Fruit fly (Drosophila melanogaster) whole organism, adult: ENCODE results near the gene Prim2.
A peak's percentile ranks its signal among the peaks of the same experiment; 100 is the strongest.

Experiments used
- CG11617 ChIP-seq: fragments of 200-800 bp; sonication (Bioruptor generic); optimal IDR thresholded peaks from 2 replicates; lab custom pipeline; 2017; ENCODE audit warnings: mild to moderate bottlenecking, missing biosample characterization, missing genetic modification reagents, missing genetic modification characterization
- CG12768 ChIP-seq: fragments of 200-800 bp; sonication (Bioruptor generic); optimal IDR thresholded peaks from 2 replicates; lab custom pipeline; 2017; ENCODE audit warnings: missing biosample characterization, missing genetic modification characterization, mild to moderate bottlenecking, moderate library complexity, missing genetic modification reagents
- CG14711 ChIP-seq: fragments of 200-800 bp; sonication (Bioruptor generic); optimal IDR thresholded peaks from 2 replicates; lab custom pipeline; 2018; ENCODE audit warnings: missing biosample characterization, mild to moderate bottlenecking, missing genetic modification characterization, moderate library complexity
- CG1620 ChIP-seq: fragments of 200-800 bp; sonication (Bioruptor generic); optimal IDR thresholded peaks from 2 replicates; lab custom pipeline; 2016; ENCODE audit warnings: missing biosample characterization, missing genetic modification characterization
- CG33017 ChIP-seq: fragments of 200-800 bp; sonication (Bioruptor generic); optimal IDR thresholded peaks from 2 replicates; lab custom pipeline; 2018; ENCODE audit warnings: missing biosample characterization, mild to moderate bottlenecking, missing genetic modification characterization, moderate library complexity
- CG5204 ChIP-seq: fragments of 200-800 bp; sonication (Bioruptor generic); optimal IDR thresholded peaks from 2 replicates; lab custom pipeline; 2016; ENCODE audit warnings: missing biosample characterization, missing genetic modification characterization
- CG7045 ChIP-seq: fragments of 200-800 bp; sonication (Bioruptor generic); optimal IDR thresholded peaks from 2 replicates; lab custom pipeline; 2017; ENCODE audit warnings: missing biosample characterization, mild to moderate bottlenecking, missing genetic modification characterization
- CG7101 ChIP-seq: fragments of 200-800 bp; sonication (Bioruptor generic); optimal IDR thresholded peaks from 2 replicates; lab custom pipeline; 2018; ENCODE audit warnings: missing biosample characterization, mild to moderate bottlenecking, missing genetic modification characterization, moderate library complexity
- Clk ChIP-seq: fragments of 200-800 bp; sonication (Bioruptor generic); optimal IDR thresholded peaks from 2 replicates; lab custom pipeline; 2017; ENCODE audit warnings: missing biosample characterization, missing genetic modification characterization
- Crg-1 ChIP-seq: fragments of 200-800 bp; sonication (Bioruptor generic); optimal IDR thresholded peaks from 2 replicates; lab custom pipeline; 2016; ENCODE audit warnings: missing biosample characterization, missing genetic modification characterization
- Hr96 ChIP-seq: fragments of 200-800 bp; sonication (Bioruptor generic); optimal IDR thresholded peaks from 2 replicates; lab custom pipeline; 2016; ENCODE audit warnings: missing biosample characterization, missing genetic modification characterization
- Mnt ChIP-seq: fragments of 200-800 bp; sonication (Bioruptor generic); optimal IDR thresholded peaks from 2 replicates; lab custom pipeline; 2016; ENCODE audit warnings: missing biosample characterization, mild to moderate bottlenecking, missing genetic modification characterization
- bab1 ChIP-seq: fragments of 200-800 bp; sonication (Bioruptor generic); optimal IDR thresholded peaks from 3 replicates; lab custom pipeline; 2019; ENCODE audit warnings: missing biosample characterization, mild to moderate bottlenecking, missing genetic modification characterization, moderate library complexity
- cic ChIP-seq: fragments of 200-800 bp; sonication (Bioruptor generic); optimal IDR thresholded peaks from 2 replicates; lab custom pipeline; 2017; ENCODE audit warnings: missing biosample characterization, mild to moderate bottlenecking, missing genetic modification characterization, moderate library complexity
- cnc ChIP-seq, 2 experiments: fragments of >200 bp; optimal IDR thresholded peaks; 2 replicates each; lab custom pipeline; 2017
- kay ChIP-seq: fragments of 200-800 bp; sonication (Bioruptor generic); peaks from one replicate; lab custom pipeline; 2016; ENCODE audit warnings: missing biosample characterization, missing genetic modification characterization, borderline replicate concordance
- ovo ChIP-seq: fragments of 200-800 bp; sonication (Bioruptor generic); optimal IDR thresholded peaks from 2 replicates; lab custom pipeline; 2016; ENCODE audit warnings: missing biosample characterization, missing genetic modification characterization
- pad ChIP-seq: fragments of 200-800 bp; sonication (Bioruptor generic); optimal IDR thresholded peaks from 3 replicates; lab custom pipeline; 2017; ENCODE audit warnings: missing biosample characterization, missing genetic modification characterization, mild to moderate bottlenecking, moderate library complexity, missing genetic modification reagents
- tj ChIP-seq: fragments of 200-800 bp; sonication (Bioruptor generic); optimal IDR thresholded peaks from 3 replicates; lab custom pipeline; 2017; ENCODE audit warnings: missing biosample characterization, mild to moderate bottlenecking, missing genetic modification characterization, moderate library complexity
- toe ChIP-seq: fragments of 200-800 bp; sonication (Bioruptor generic); optimal IDR thresholded peaks from 2 replicates; lab custom pipeline; 2016; ENCODE audit warnings: missing biosample characterization, missing genetic modification characterization

Prim2 gene

DNA sequence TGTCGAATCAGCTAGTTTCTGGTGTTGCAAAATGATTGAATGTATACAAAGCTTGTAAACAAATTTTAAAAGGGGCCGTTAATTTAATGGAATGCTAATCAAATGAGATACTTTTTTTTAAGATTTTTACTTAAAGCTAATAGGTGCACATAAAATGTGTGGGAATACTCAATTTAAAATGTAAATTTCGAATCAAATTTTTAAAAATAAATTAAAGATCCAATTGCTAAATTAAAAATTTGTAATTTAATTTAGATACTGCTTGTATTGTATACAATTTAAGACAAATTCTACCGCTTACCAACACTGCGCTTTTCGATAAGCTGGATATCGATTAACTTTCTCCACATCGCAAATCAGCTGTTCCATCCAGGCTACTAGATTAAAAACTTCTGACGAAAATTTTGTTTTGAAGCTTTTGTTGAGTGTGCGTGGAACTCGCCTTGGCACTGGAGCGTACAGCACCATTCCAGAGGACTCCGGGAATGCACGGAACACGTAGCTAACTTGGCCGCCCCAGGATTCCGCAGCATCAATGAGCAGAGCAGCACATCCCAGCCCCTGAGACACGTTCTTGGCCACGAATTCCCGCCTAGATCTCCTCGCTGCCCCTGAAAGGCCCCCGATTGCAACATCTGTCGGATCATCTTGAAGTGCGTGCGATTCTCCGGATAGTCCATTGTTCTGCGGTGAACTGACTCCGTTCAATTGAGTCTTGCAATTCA, 22.9 kb upstream of the Prim2 start, which contains the start of the genes CG5498 and fbl:
TSS of gene CG5498 (minus strand) at position 24 of the 725 bp plus-strand sequence.
TSS of gene fbl (plus strand) at position 344 of the 725 bp plus-strand sequence.
- TF ChIP-seq CG33017 (tag; lab: Kevin White, UChicago) (peak; percentile 85), Crg-1 (GFP tag; lab: Kevin White, UChicago) (peak; percentile 90), CG1620 (peak; percentile 81), CG11617 (peak; percentile 86), toe (GFP tag; lab: Kevin White, UChicago) (peak; percentile 80), pad (peak; percentile 76), cic (GFP tag; lab: Kevin White, UChicago) (peak; percentile 37), CG7045 (peak; percentile 85), cnc (optimal IDR thresholded peaks at IDR 0.05; lab: Kevin White, UChicago) (peak in 1 of 2 experiments; percentile 27), CG7101 (tag; lab: Kevin White, UChicago) (peak; percentile 87), ovo (GFP tag; lab: Kevin White, UChicago) (peak; percentile 59), Mnt (GFP tag; lab: Kevin White, UChicago) (peak; percentile 69), Hr96 (GFP tag; lab: Kevin White, UChicago) (peak; percentile 77), Clk (GFP tag; lab: Kevin White, UChicago) (peak; percentile 69), kay (GFP tag; lab: Kevin White, UChicago) (no peak), CG5204 (GFP tag; lab: Kevin White, UChicago) (peak; percentile 83), CG14711 (tag; lab: Kevin White, UChicago) (peak; percentile 84), bab1 (GFP tag; lab: Kevin White, UChicago) (peak; percentile 78), tj (GFP tag; lab: Kevin White, UChicago) (peak; percentile 99), CG12768 (peak; percentile 75)

DNA sequence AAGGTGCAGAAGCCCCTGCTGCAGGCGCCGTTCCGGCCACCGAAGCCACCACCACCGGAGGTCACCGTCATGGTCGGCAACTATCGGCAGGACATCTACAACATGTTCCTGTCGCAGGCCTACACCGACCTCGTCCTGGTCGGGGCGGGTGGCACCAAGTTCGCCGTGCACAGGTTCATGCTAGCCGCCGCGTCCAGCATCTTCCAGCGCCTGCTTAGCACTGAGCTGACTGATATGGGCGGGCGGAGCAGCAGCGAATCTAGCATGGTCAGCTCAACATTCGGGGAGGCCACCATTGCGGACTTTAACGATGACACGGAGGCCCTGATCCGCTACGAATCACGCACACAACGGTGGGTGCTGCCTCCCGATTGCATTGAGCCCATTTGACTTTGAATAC, 18.1 kb upstream of the Prim2 start:
- TF ChIP-seq bab1 (GFP tag; lab: Kevin White, UChicago): no peak
- no peak for TF ChIP-seq kay (GFP tag; lab: Kevin White, UChicago)
- no peak for TF ChIP-seq tj (GFP tag; lab: Kevin White, UChicago)
- TF ChIP-seq pad: no peak
- TF ChIP-seq CG1620: no peak
- TF ChIP-seq ovo (GFP tag; lab: Kevin White, UChicago): no peak
- TF ChIP-seq CG14711 (tag; lab: Kevin White, UChicago): no peak
- TF ChIP-seq Clk (GFP tag; lab: Kevin White, UChicago): no peak
- no peak for TF ChIP-seq CG33017 (tag; lab: Kevin White, UChicago)
- TF ChIP-seq toe (GFP tag; lab: Kevin White, UChicago): no peak
- TF ChIP-seq CG5204 (GFP tag; lab: Kevin White, UChicago): no peak

- TF ChIP-seq toe (GFP tag; lab: Kevin White, UChicago): no peak
- TF ChIP-seq cic (GFP tag; lab: Kevin White, UChicago): peak; percentile 15
- TF ChIP-seq CG7101 (tag; lab: Kevin White, UChicago): no peak
These were observed 15.2 kb upstream of the Prim2 start for dm6 chr3L:20376564-20376920.

DNA sequence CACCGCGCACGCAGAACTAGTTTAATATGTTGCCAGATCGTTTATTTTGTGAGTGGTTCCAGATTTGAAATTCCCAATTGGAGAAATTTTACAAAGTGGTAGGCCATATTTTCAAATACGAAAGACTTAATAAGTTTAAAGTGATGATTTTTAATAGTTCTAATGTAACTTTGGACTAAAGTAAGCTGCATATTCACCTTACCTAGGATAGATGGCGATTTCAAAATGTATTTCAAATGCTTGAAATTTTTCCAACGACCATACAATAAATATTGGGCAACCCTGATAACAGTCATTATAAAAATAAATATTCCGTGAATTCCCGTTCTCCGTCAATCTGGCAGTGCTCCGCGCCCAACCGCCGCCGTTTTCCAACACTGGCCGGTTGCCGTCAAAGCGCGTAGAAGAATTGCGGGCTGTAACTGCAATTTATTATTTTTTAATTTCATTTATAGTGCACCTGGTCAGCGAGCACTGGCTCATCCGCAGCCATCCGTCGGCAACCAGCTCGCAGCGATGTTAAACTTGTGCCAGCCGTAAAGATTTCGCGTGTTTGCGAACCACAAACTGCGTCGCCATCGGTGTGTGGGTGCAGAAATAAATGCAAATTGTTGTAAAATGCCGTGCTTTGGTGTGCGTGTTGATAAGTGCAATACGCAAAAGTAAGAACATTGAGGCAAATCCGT, 14.6 kb upstream of the Prim2 start, which contains the start of the genes Ide and RhoBTB:
TSS of gene Ide (minus strand) at position 19 of the 686 bp plus-strand sequence.
TSS of gene RhoBTB (plus strand) at position 365 of the 686 bp plus-strand sequence.
- TF ChIP-seq pad (peak; percentile 73), CG12768 (peak; percentile 80), CG7045 (peak; percentile 84), cic (GFP tag; lab: Kevin White, UChicago) (peak; percentile 54), CG5204 (GFP tag; lab: Kevin White, UChicago) (peak; percentile 94), cnc (optimal IDR thresholded peaks at IDR 0.05; lab: Kevin White, UChicago) (no peak), CG14711 (tag; lab: Kevin White, UChicago) (peak; percentile 79), Mnt (GFP tag; lab: Kevin White, UChicago) (peak; percentile 73), Hr96 (GFP tag; lab: Kevin White, UChicago) (peak; percentile 93), CG33017 (tag; lab: Kevin White, UChicago) (peak; percentile 70), CG7101 (tag; lab: Kevin White, UChicago) (peak; percentile 82), CG1620 (peak; percentile 91), bab1 (GFP tag; lab: Kevin White, UChicago) (peak; percentile 46), tj (GFP tag; lab: Kevin White, UChicago) (peak; percentile 69), kay (GFP tag; lab: Kevin White, UChicago) (no peak), CG11617 (peak; percentile 80), ovo (GFP tag; lab: Kevin White, UChicago) (peak; percentile 81), toe (GFP tag; lab: Kevin White, UChicago) (peak; percentile 96), Clk (GFP tag; lab: Kevin White, UChicago) (peak; percentile 76), Crg-1 (GFP tag; lab: Kevin White, UChicago) (peak; percentile 88)

DNA sequence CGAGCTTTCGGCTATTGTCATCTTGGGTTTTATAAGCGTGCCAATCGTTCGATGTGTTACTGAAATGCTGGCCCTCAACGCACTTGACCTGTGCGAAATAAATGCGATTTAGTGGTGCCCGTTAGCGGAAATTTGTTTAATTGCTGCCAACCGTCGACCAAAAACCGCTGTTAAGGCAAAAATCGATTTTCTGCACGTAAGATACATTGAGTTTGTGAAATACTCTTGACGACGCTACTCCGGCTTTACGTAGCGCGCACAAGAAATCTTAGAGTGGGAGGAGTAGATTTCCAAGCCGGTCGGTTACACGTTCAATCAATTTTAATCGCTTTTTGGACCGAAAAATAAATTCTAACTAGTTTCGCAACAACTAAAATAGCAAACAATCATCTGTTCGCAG, 14.1 kb upstream of the Prim2 start:
- TF ChIP-seq Hr96 (GFP tag; lab: Kevin White, UChicago) (no peak), Crg-1 (GFP tag; lab: Kevin White, UChicago) (no peak), Clk (GFP tag; lab: Kevin White, UChicago) (no peak), CG5204 (GFP tag; lab: Kevin White, UChicago) (no peak), toe (GFP tag; lab: Kevin White, UChicago) (no peak), CG14711 (tag; lab: Kevin White, UChicago) (no peak), kay (GFP tag; lab: Kevin White, UChicago) (no peak), cnc (optimal IDR thresholded peaks at IDR 0.05; lab: Kevin White, UChicago) (no peak), Mnt (GFP tag; lab: Kevin White, UChicago) (no peak), CG33017 (tag; lab: Kevin White, UChicago) (no peak), CG11617 (no peak), CG7045 (no peak), tj (GFP tag; lab: Kevin White, UChicago) (no peak)
